Worm (Caenorhabditis elegans) whole organism, mixed stage, embryonic: ENCODE results near the gene C50C3.12.

Experiments used
- M03D4.4 ChIP-seq: sonication (generic microtip); optimal IDR thresholded peaks from 2 replicates; lab custom pipeline; 2017; ENCODE audit warnings: mild to moderate bottlenecking, missing genetic modification characterization, missing compliant biosample characterization
- bed-3 ChIP-seq: fragments of 200-800 bp; sonication (Bioruptor generic); optimal IDR thresholded peaks from 3 replicates; lab custom pipeline; 2018; ENCODE audit warnings: mild to moderate bottlenecking, missing genetic modification characterization, moderate library complexity, missing compliant biosample characterization
- blmp-1 ChIP-seq: fragments of 150-350 bp; optimal IDR thresholded peaks from 2 replicates; lab custom pipeline; 2014; ENCODE audit warnings: missing biosample characterization, missing genetic modification characterization
- ceh-39 ChIP-seq: fragments of 150-350 bp; optimal IDR thresholded peaks from 2 replicates; lab custom pipeline; 2014; ENCODE audit warnings: missing biosample characterization, missing genetic modification characterization
- ceh-43 ChIP-seq: fragments of 200-800 bp; sonication (Bioruptor generic); optimal IDR thresholded peaks from 2 replicates; lab custom pipeline; 2018; ENCODE audit warnings: mild to moderate bottlenecking, missing genetic modification characterization, moderate library complexity, missing compliant biosample characterization
- ces-1 ChIP-seq: fragments of 150-350 bp; optimal IDR thresholded peaks from 2 replicates; lab custom pipeline; 2014; ENCODE audit warnings: missing biosample characterization, missing genetic modification reagents, missing genetic modification characterization
- cnd-1 ChIP-seq: fragments of 200-800 bp; sonication (Bioruptor generic); optimal IDR thresholded peaks from 2 replicates; lab custom pipeline; 2018; ENCODE audit warnings: mild to moderate bottlenecking, missing genetic modification characterization, missing compliant biosample characterization
- drap-1 ChIP-seq: fragments of 200-800 bp; sonication (Bioruptor generic); optimal IDR thresholded peaks from 3 replicates; lab custom pipeline; 2018; ENCODE audit warnings: mild to moderate bottlenecking, missing genetic modification characterization, missing compliant biosample characterization
- elt-1 ChIP-seq: sonication (generic microtip); optimal IDR thresholded peaks from 2 replicates; lab custom pipeline; 2017; ENCODE audit warnings: missing genetic modification characterization, mild to moderate bottlenecking, missing compliant biosample characterization, antibody characterized with exemption, moderate library complexity, borderline replicate concordance; ENCODE audit not compliant: insufficient read depth
- elt-3 ChIP-seq: fragments of 150-350 bp; optimal IDR thresholded peaks from 2 replicates; lab custom pipeline; 2014; ENCODE audit warnings: missing biosample characterization, missing genetic modification characterization
- flh-1 ChIP-seq: fragments of 200-800 bp; sonication (Bioruptor generic); optimal IDR thresholded peaks from 2 replicates; lab custom pipeline; 2018; ENCODE audit warnings: mild to moderate bottlenecking, missing genetic modification characterization, moderate library complexity, missing compliant biosample characterization
- ham-2 ChIP-seq: fragments of 200-800 bp; sonication (Bioruptor generic); optimal IDR thresholded peaks from 2 replicates; lab custom pipeline; 2018; ENCODE audit warnings: mild to moderate bottlenecking, missing genetic modification characterization, missing compliant biosample characterization
- hlh-1 ChIP-seq: fragments of 150-350 bp; optimal IDR thresholded peaks from 2 replicates; lab custom pipeline; 2014; ENCODE audit warnings: missing biosample characterization, missing genetic modification reagents, missing genetic modification characterization
- lin-13 ChIP-seq: fragments of 150-350 bp; optimal IDR thresholded peaks from 2 replicates; lab custom pipeline; 2014; ENCODE audit warnings: missing biosample characterization, missing genetic modification characterization
- lin-32 ChIP-seq: fragments of 200-800 bp; sonication (Bioruptor generic); optimal IDR thresholded peaks from 2 replicates; lab custom pipeline; 2018; ENCODE audit warnings: mild to moderate bottlenecking, missing genetic modification characterization, missing compliant biosample characterization
- lsy-2 ChIP-seq: fragments of 150-350 bp; optimal IDR thresholded peaks from 2 replicates; lab custom pipeline; 2014; ENCODE audit warnings: missing biosample characterization, missing genetic modification characterization
- mab-5 ChIP-seq: fragments of 150-350 bp; optimal IDR thresholded peaks from 2 replicates; lab custom pipeline; 2014; ENCODE audit warnings: missing biosample characterization, missing genetic modification characterization
- mep-1 ChIP-seq: fragments of 150-350 bp; optimal IDR thresholded peaks from 2 replicates; lab custom pipeline; 2017; ENCODE audit warnings: missing biosample characterization, missing genetic modification reagents, missing genetic modification characterization, inconsistent platforms
- mls-2 ChIP-seq: sonication (generic microtip); optimal IDR thresholded peaks from 2 replicates; lab custom pipeline; 2016; ENCODE audit warnings: mild to moderate bottlenecking, missing genetic modification characterization, moderate library complexity, missing compliant biosample characterization
- nhr-12 ChIP-seq: fragments of 150-350 bp; optimal IDR thresholded peaks from 2 replicates; lab custom pipeline; 2014; ENCODE audit warnings: missing biosample characterization, missing genetic modification characterization
- nhr-237 ChIP-seq: fragments of 150-350 bp; optimal IDR thresholded peaks from 2 replicates; lab custom pipeline; 2014; ENCODE audit warnings: missing biosample characterization, missing genetic modification characterization
- nhr-28 ChIP-seq: fragments of 150-350 bp; optimal IDR thresholded peaks from 2 replicates; lab custom pipeline; 2014; ENCODE audit warnings: missing biosample characterization, missing genetic modification characterization
- nhr-76 ChIP-seq: sonication (generic microtip); optimal IDR thresholded peaks from 2 replicates; lab custom pipeline; 2017; ENCODE audit warnings: missing biosample characterization, missing genetic modification characterization
- pha-4 ChIP-seq: fragments of 150-350 bp; optimal IDR thresholded peaks from 2 replicates; lab custom pipeline; 2018; ENCODE audit warnings: missing biosample characterization, missing genetic modification reagents, missing genetic modification characterization
- sem-2 ChIP-seq: fragments of 200-800 bp; sonication (Bioruptor generic); optimal IDR thresholded peaks from 2 replicates; lab custom pipeline; 2018; ENCODE audit warnings: mild to moderate bottlenecking, missing genetic modification characterization, missing compliant biosample characterization
- snpc-4 ChIP-seq: fragments of 150-350 bp; optimal IDR thresholded peaks from 2 replicates; lab custom pipeline; 2014; ENCODE audit warnings: missing biosample characterization, missing genetic modification characterization
- sptf-1 ChIP-seq: sonication (generic microtip); optimal IDR thresholded peaks from 2 replicates; lab custom pipeline; 2017; ENCODE audit warnings: mild to moderate bottlenecking, missing genetic modification characterization, moderate library complexity, missing compliant biosample characterization
- tbx-8 ChIP-seq: fragments of 200-800 bp; sonication (Bioruptor generic); optimal IDR thresholded peaks from 2 replicates; lab custom pipeline; 2018; ENCODE audit warnings: mild to moderate bottlenecking, missing genetic modification characterization, moderate library complexity, missing compliant biosample characterization
- unc-120 ChIP-seq: sonication (generic microtip); optimal IDR thresholded peaks from 2 replicates; lab custom pipeline; 2017; ENCODE audit warnings: missing genetic modification characterization, missing compliant biosample characterization; ENCODE audit not compliant: poor library complexity, severe bottlenecking
- unc-39 ChIP-seq: fragments of 150-350 bp; optimal IDR thresholded peaks from 2 replicates; lab custom pipeline; 2014; ENCODE audit warnings: missing biosample characterization, missing genetic modification characterization
- unc-62 ChIP-seq: fragments of 150-350 bp; optimal IDR thresholded peaks from 2 replicates; lab custom pipeline; 2014; ENCODE audit warnings: missing biosample characterization, missing genetic modification reagents, missing genetic modification characterization
- zip-8 ChIP-seq: fragments of 150-350 bp; optimal IDR thresholded peaks from 2 replicates; lab custom pipeline; 2014; ENCODE audit warnings: missing biosample characterization, missing genetic modification characterization

The C50C3.12 gene

ce11 chrIII:8158140-8158786, 18.1 kb upstream of the C50C3.12 start, which contains the start of gene atg-13:
Gene atg-13, minus strand, starts transcription at chrIII:8158190.
- peak; percentile 49 for TF ChIP-seq hlh-1 (tag; lab: Kevin White, UChicago)
- TF ChIP-seq ceh-39, result peak; percentile 7
- TF ChIP-seq mep-1, result no peak
- TF ChIP-seq unc-120 (tag; lab: Kevin White, UChicago), result no peak

ce11 chrIII:8161238-8161637, 15.1 kb upstream of the C50C3.12 start, which contains the start of gene inpp-5K:
Gene inpp-5K, minus strand, starts transcription at chrIII:8161338.
- TF ChIP-seq blmp-1 (no peak), M03D4.4 (tag; lab: Kevin White, UChicago) (no peak), nhr-28 (tag; lab: Kevin White, UChicago) (no peak), mab-5 (tag; lab: Kevin White, UChicago) (no peak), hlh-1 (tag; lab: Kevin White, UChicago) (no peak)

ce11 chrIII:8163283-8163682, 13.1 kb upstream of the C50C3.12 start, which contains the start of gene bath-42:
Gene bath-42, minus strand, starts transcription at chrIII:8163383.
- no peak for TF ChIP-seq mab-5 (tag; lab: Kevin White, UChicago)
- no peak for TF ChIP-seq snpc-4 (tag; lab: Kevin White, UChicago)
- no peak for TF ChIP-seq nhr-237
- no peak for TF ChIP-seq nhr-12 (tag; lab: Kevin White, UChicago)
- TF ChIP-seq unc-62 (GFP tag; lab: Kevin White, UChicago), result no peak
- TF ChIP-seq ham-2 (GFP tag; lab: Kevin White, UChicago), result no peak
- no peak for TF ChIP-seq sptf-1 (tag; lab: Kevin White, UChicago)
- TF ChIP-seq zip-8, result no peak
- no peak for TF ChIP-seq ceh-39
- no peak for TF ChIP-seq lin-32
- no peak for TF ChIP-seq elt-3
- no peak for TF ChIP-seq nhr-76 (tag; lab: Kevin White, UChicago)
- TF ChIP-seq, all 35 proteins: peak for 0

ce11 chrIII:8163788-8164423, 12.5 kb upstream of the C50C3.12 start, which contains the start of gene prp-8:
Gene prp-8, plus strand, starts transcription at chrIII:8164373.
- peak; percentile 87 for TF ChIP-seq mep-1
- no peak for TF ChIP-seq mls-2 (tag; lab: Kevin White, UChicago)
- TF ChIP-seq lin-13 (tag; lab: Kevin White, UChicago), result peak; percentile 86
- TF ChIP-seq nhr-28 (tag; lab: Kevin White, UChicago), result no peak
- TF ChIP-seq bed-3, result no peak
- TF ChIP-seq sptf-1 (tag; lab: Kevin White, UChicago), result peak; percentile 68
- TF ChIP-seq sem-2 (GFP tag; lab: Kevin White, UChicago), result no peak
- peak; percentile 45 for TF ChIP-seq unc-120 (tag; lab: Kevin White, UChicago)
- TF ChIP-seq ceh-39, result peak; percentile 94
- peak; percentile 50 for TF ChIP-seq cnd-1 (tag; lab: Kevin White, UChicago)
- peak; percentile 18 for TF ChIP-seq M03D4.4 (tag; lab: Kevin White, UChicago)
- TF ChIP-seq pha-4 (tag; lab: Kevin White, UChicago), result peak; percentile 84
- TF ChIP-seq nhr-237, result no peak
- peak; percentile 97 for TF ChIP-seq lsy-2
- TF ChIP-seq ceh-43 (GFP tag; lab: Kevin White, UChicago), result peak; percentile 25
- no peak for TF ChIP-seq blmp-1
- peak; percentile 17 for TF ChIP-seq drap-1 (GFP tag; lab: Kevin White, UChicago)
- TF ChIP-seq hlh-1 (tag; lab: Kevin White, UChicago), result peak; percentile 43
- TF ChIP-seq elt-1 (tag; lab: Kevin White, UChicago), result peak; percentile 38

- TF ChIP-seq flh-1 (GFP tag; lab: Kevin White, UChicago) (no peak), M03D4.4 (tag; lab: Kevin White, UChicago) (no peak), ces-1 (GFP tag; lab: Kevin White, UChicago) (no peak), nhr-12 (tag; lab: Kevin White, UChicago) (no peak), cnd-1 (tag; lab: Kevin White, UChicago) (no peak), bed-3 (no peak), sem-2 (GFP tag; lab: Kevin White, UChicago) (no peak), nhr-237 (no peak), mab-5 (tag; lab: Kevin White, UChicago) (no peak), unc-39 (tag; lab: Kevin White, UChicago) (no peak), unc-62 (GFP tag; lab: Kevin White, UChicago) (no peak), ceh-43 (GFP tag; lab: Kevin White, UChicago) (no peak), pha-4 (tag; lab: Kevin White, UChicago) (no peak), blmp-1 (no peak), ceh-39 (no peak), tbx-8 (GFP tag; lab: Kevin White, UChicago) (no peak), sptf-1 (tag; lab: Kevin White, UChicago) (no peak)
These were observed 11.6 kb upstream of the C50C3.12 start for ce11 chrIII:8164771-8165170.
